Worm (Caenorhabditis elegans): ENCODE measurements around the gene F59E12.8.

Gene F59E12.8

ce11 chrII:5668830-5669229 lies 32.1 kb upstream of the F59E12.8 start, which contains the start of gene C25H3.7 (continued):
- TF ChIP-seq pha-4 (tag; optimal IDR thresholded peaks at IDR 0.05), result no peak
- no peak for TF ChIP-seq fax-1 (tag; optimal IDR thresholded peaks at IDR 0.05)

ce11 chrII:5667540-5667939 lies 30.8 kb upstream of the F59E12.8 start:
- TF ChIP-seq unc-55 (GFP tag; optimal IDR thresholded peaks at IDR 0.05) (no peak), nfya-1 (tag; optimal IDR thresholded peaks at IDR 0.05) (no peak), tbx-2 (tag; optimal IDR thresholded peaks at IDR 0.05) (no peak), unc-86 (tag; optimal IDR thresholded peaks at IDR 0.05) (no peak), ceh-22 (tag; optimal IDR thresholded peaks at IDR 0.05) (no peak), ama-1 (optimal IDR thresholded peaks at IDR 0.05) (no peak), odd-2 (tag; optimal IDR thresholded peaks at IDR 0.05) (no peak), fax-1 (tag; optimal IDR thresholded peaks at IDR 0.05) (no peak), che-1 (tag; optimal IDR thresholded peaks at IDR 0.05) (no peak)

- TF ChIP-seq elt-4 (tag; optimal IDR thresholded peaks at IDR 0.05), result no peak
- TF ChIP-seq unc-42 (tag; optimal IDR thresholded peaks at IDR 0.05), result no peak
- no peak for TF ChIP-seq unc-86 (tag; optimal IDR thresholded peaks at IDR 0.05)
- no peak for TF ChIP-seq npax-4 (tag; optimal IDR thresholded peaks at IDR 0.05)
- no peak for TF ChIP-seq ceh-31 (tag; optimal IDR thresholded peaks at IDR 0.05)
- TF ChIP-seq ceh-48 (tag; optimal IDR thresholded peaks at IDR 0.05), result no peak
- no peak for TF ChIP-seq syd-9 (tag; optimal IDR thresholded peaks at IDR 0.05)
- TF ChIP-seq F13H6.1 (tag; optimal IDR thresholded peaks at IDR 0.05), result no peak
- no peak for TF ChIP-seq pag-3 (tag; optimal IDR thresholded peaks at IDR 0.05; ENCODE audit: borderline replicate concordance)
- no peak for TF ChIP-seq rnt-1 (tag; optimal IDR thresholded peaks at IDR 0.05)
- TF ChIP-seq pha-4 (tag; optimal IDR thresholded peaks at IDR 0.05), result no peak
- TF ChIP-seq dve-1 (tag; optimal IDR thresholded peaks at IDR 0.05), result no peak
These were observed 29.3 kb upstream of the F59E12.8 start, which contains the start of gene C25H3.16 for ce11 chrII:5665991-5666390. C25H3.16 (plus strand) TSS chrII:5666291.

- no peak for TF ChIP-seq tbx-7 (tag; optimal IDR thresholded peaks at IDR 0.05)
- no peak for TF ChIP-seq ref-2 (tag; optimal IDR thresholded peaks at IDR 0.05)
- TF ChIP-seq C08G9.2 (tag; optimal IDR thresholded peaks at IDR 0.05), result no peak
- no peak for TF ChIP-seq ttx-3 (tag; optimal IDR thresholded peaks at IDR 0.05)
- TF ChIP-seq hlh-6 (tag; optimal IDR thresholded peaks at IDR 0.05), result no peak
- no peak for TF ChIP-seq ceh-9 (tag; optimal IDR thresholded peaks at IDR 0.05)
- no peak for TF ChIP-seq ceh-2 (tag; optimal IDR thresholded peaks at IDR 0.05)
- TF ChIP-seq ceh-14 (tag; optimal IDR thresholded peaks at IDR 0.05), result no peak
- no peak for TF ChIP-seq ama-1 (optimal IDR thresholded peaks at IDR 0.05)
- TF ChIP-seq madf-2 (tag; optimal IDR thresholded peaks at IDR 0.05), result no peak
These were observed 28.3 kb upstream of the F59E12.8 start, which contains the start of gene C25H3.15 for ce11 chrII:5665029-5665428. C25H3.15 (plus strand) TSS chrII:5665329.

- TF ChIP-seq ceh-14 (tag; optimal IDR thresholded peaks at IDR 0.05), result peak; percentile 10
- peak; percentile 12 for TF ChIP-seq unc-42 (tag; optimal IDR thresholded peaks at IDR 0.05)
- no peak for TF ChIP-seq odd-2 (tag; optimal IDR thresholded peaks at IDR 0.05)
- no peak for TF ChIP-seq C38D4.7 (GFP tag; optimal IDR thresholded peaks at IDR 0.05)
These were observed 26.6 kb upstream of the F59E12.8 start for ce11 chrII:5663180-5663791.

ce11 chrII:5661735-5662177 lies 25.0 kb upstream of the F59E12.8 start:
- TF ChIP-seq ahr-1 (tag; optimal IDR thresholded peaks at IDR 0.05) (peak; percentile 55), ceh-19 (GFP tag; optimal IDR thresholded peaks at IDR 0.05) (peak; percentile 91), C08G9.2 (tag; optimal IDR thresholded peaks at IDR 0.05) (peak; percentile 76), hlh-30 (tag; optimal IDR thresholded peaks at IDR 0.05; ENCODE audit: insufficient read depth) (peak; percentile 55), nfya-1 (tag; optimal IDR thresholded peaks at IDR 0.05) (peak; percentile 97), pha-2 (tag; optimal IDR thresholded peaks at IDR 0.05) (no peak), K09A11.1 (tag; optimal IDR thresholded peaks at IDR 0.05; ENCODE audit: insufficient read depth) (peak; percentile 60), unc-86 (tag; optimal IDR thresholded peaks at IDR 0.05) (peak; percentile 72), hlh-6 (tag; optimal IDR thresholded peaks at IDR 0.05) (peak; percentile 22), ceh-6 (GFP tag; optimal IDR thresholded peaks at IDR 0.05) (peak; percentile 56), hlh-8 (tag; optimal IDR thresholded peaks at IDR 0.05) (peak; percentile 64), eyg-1 (tag; optimal IDR thresholded peaks at IDR 0.05) (no peak), elt-2 (tag; optimal IDR thresholded peaks at IDR 0.05) (peak; percentile 83), Y22D7AL.16 (tag; optimal IDR thresholded peaks at IDR 0.05) (peak; percentile 78), nhr-232 (tag; optimal IDR thresholded peaks at IDR 0.05) (peak; percentile 42), pha-4 (tag; optimal IDR thresholded peaks at IDR 0.05) (no peak), ceh-34 (tag; optimal IDR thresholded peaks at IDR 0.05) (peak; percentile 90)

Measured in whole organism, late embryonic.